Fruit fly (Drosophila melanogaster): ENCODE results near the gene CG42367.
A peak's percentile ranks its signal among the peaks of the same experiment; 100 is the strongest.

Gene CG42367

DNA sequence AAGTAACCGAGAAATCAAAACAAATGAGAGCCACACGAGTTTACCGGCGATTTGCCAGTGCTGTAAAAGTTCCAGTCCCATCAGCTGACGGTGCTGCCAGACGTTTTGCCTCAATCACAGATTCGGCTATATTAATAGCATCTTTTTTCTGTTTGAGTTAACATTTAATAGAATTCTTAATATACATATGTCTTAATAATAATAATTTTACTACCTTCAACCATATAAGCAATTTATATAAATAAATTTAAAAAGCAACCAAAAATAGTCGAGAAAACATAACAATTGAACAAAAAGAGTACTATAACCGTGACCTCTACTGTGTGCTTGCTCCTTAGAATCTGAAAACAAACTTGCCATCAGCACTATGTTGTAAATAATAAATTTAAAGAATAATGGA lies 23.7 kb downstream of the CG42367 start, which contains the start of the genes CG13126 and CG4709 (continued):
- TF ChIP-seq CG5180 (GFP tag; optimal IDR thresholded peaks at IDR 0.05): peak; percentile 71
- peak; percentile 83 for TF ChIP-seq Mrtf (GFP tag; IDR thresholded peaks at IDR 0.05)
- peak; percentile 93 for TF ChIP-seq bcd (GFP tag; optimal IDR thresholded peaks at IDR 0.05)
- TF ChIP-seq Poxn (GFP tag; IDR thresholded peaks at IDR 0.05): no peak; the same call in 1 of the 2 replicates
- TF ChIP-seq lmd (GFP tag; IDR thresholded peaks at IDR 0.05): peak; percentile 89
- 0 out of 2 replicates have a peak, but pooled peaks have one; percentile 18 for TF ChIP-seq bbx (GFP tag; IDR thresholded peaks at IDR 0.05; ENCODE audit: partially characterized antibody)
- TF ChIP-seq CG9797 (GFP tag; optimal IDR thresholded peaks at IDR 0.05): peak; percentile 43
- peak in 1 of 2 experiments; percentile 45 for TF ChIP-seq insv (GFP tag; optimal IDR thresholded peaks at IDR 0.05)
- TF ChIP-seq Dek (tag; optimal IDR thresholded peaks at IDR 0.05): peak; percentile 92
- peak; percentile 61 for TF ChIP-seq Sry-β (GFP tag; optimal IDR thresholded peaks at IDR 0.05)
- peak; percentile 91 for TF ChIP-seq ind (GFP tag; optimal IDR thresholded peaks at IDR 0.05)
- peak; percentile 92 for TF ChIP-seq tin (GFP tag; optimal IDR thresholded peaks at IDR 0.05)
- TF ChIP-seq D19B (GFP tag; optimal IDR thresholded peaks at IDR 0.05): peak; percentile 81
- peak; percentile 46 for TF ChIP-seq CG7928 (GFP tag; optimal IDR thresholded peaks at IDR 0.05)
- peak; percentile 90 for TF ChIP-seq CG6813 (GFP tag; optimal IDR thresholded peaks at IDR 0.05)
- peak; percentile 94 for TF ChIP-seq Fer1 (GFP tag; optimal IDR thresholded peaks at IDR 0.05)
- peak; percentile 83 for TF ChIP-seq fd3F (GFP tag; optimal IDR thresholded peaks at IDR 0.05)
- peak; percentile 92 for TF ChIP-seq CG6254 (GFP tag; optimal IDR thresholded peaks at IDR 0.05)
- TF ChIP-seq CG17186 (GFP tag; optimal IDR thresholded peaks at IDR 0.05): peak; percentile 19
- peak; percentile 93 for TF ChIP-seq gcm (GFP tag; optimal IDR thresholded peaks at IDR 0.05)
- peak; percentile 77; the same call in 2 of the 3 replicates for TF ChIP-seq otp (GFP tag; IDR thresholded peaks at IDR 0.05)
- no peak for TF ChIP-seq pb (GFP tag; optimal IDR thresholded peaks at IDR 0.05)
- TF ChIP-seq jumu (GFP tag; optimal IDR thresholded peaks at IDR 0.05): no peak
- no peak for TF ChIP-seq pita (GFP tag; optimal IDR thresholded peaks at IDR 0.05)
- peak; percentile 81 for TF ChIP-seq CG18476 (GFP tag; optimal IDR thresholded peaks at IDR 0.05)
- TF ChIP-seq CG32767 (GFP tag; IDR thresholded peaks at IDR 0.05): peak; percentile 88
- no peak for TF ChIP-seq Mes4 (GFP tag; optimal IDR thresholded peaks at IDR 0.05)
- peak; percentile 63 for TF ChIP-seq CG10543 (GFP tag; optimal IDR thresholded peaks at IDR 0.05)
- TF ChIP-seq CG3847 (GFP tag; IDR thresholded peaks at IDR 0.05): peak; percentile 84
- peak; percentile 99 for TF ChIP-seq CG31441 (GFP tag; IDR thresholded peaks at IDR 0.05)
- peak; percentile 35; the same call in 1 of the 3 replicates for TF ChIP-seq jigr1 (GFP tag; IDR thresholded peaks at IDR 0.05)
- TF ChIP-seq PHDP (tag; optimal IDR thresholded peaks at IDR 0.05): peak; percentile 93
- TF ChIP-seq CG10274 (GFP tag; optimal IDR thresholded peaks at IDR 0.05): peak; percentile 16
- TF ChIP-seq Ets65A (GFP tag): peak; percentile 90
- TF ChIP-seq klu (GFP tag; IDR thresholded peaks at IDR 0.05): peak; percentile 76; the same call in 1 of the 2 replicates
- no peak for TF ChIP-seq gfzf (GFP tag; optimal IDR thresholded peaks at IDR 0.05)
- peak; percentile 91 for TF ChIP-seq CG15269 (tag; optimal IDR thresholded peaks at IDR 0.05)
- TF ChIP-seq Blimp-1 (GFP tag; optimal IDR thresholded peaks at IDR 0.05): peak; percentile 94
- TF ChIP-seq D (optimal IDR thresholded peaks at IDR 0.05): no peak
- TF ChIP-seq D (GFP tag; optimal IDR thresholded peaks at IDR 0.05): peak; percentile 87
- peak; percentile 91 for TF ChIP-seq CG13296 (GFP tag; optimal IDR thresholded peaks at IDR 0.05)
- 0 out of 2 replicates have a peak, but pooled peaks have one; percentile 30 for TF ChIP-seq CG17612 (GFP tag; IDR thresholded peaks at IDR 0.05)
- no peak for TF ChIP-seq hkb (optimal IDR thresholded peaks at IDR 0.05)
- TF ChIP-seq hkb (GFP tag; IDR thresholded peaks at IDR 0.05): peak; percentile 91
- TF ChIP-seq Hr51 (GFP tag; optimal IDR thresholded peaks at IDR 0.05): peak; percentile 51 to 91
- TF ChIP-seq Scr (GFP tag; IDR thresholded peaks at IDR 0.05; ENCODE audit: partially characterized antibody): no peak
- peak; percentile 92 for TF ChIP-seq Rfx (GFP tag; IDR thresholded peaks at IDR 0.05)
- TF ChIP-seq pzg (GFP tag; optimal IDR thresholded peaks at IDR 0.05): peak; percentile 59
- peak; percentile 64 for TF ChIP-seq Gsc (GFP tag; IDR thresholded peaks at IDR 0.05)
- TF ChIP-seq sd (tag; optimal IDR thresholded peaks at IDR 0.05): peak; percentile 67

All from whole organism, embryonic.